Fruit fly (Drosophila melanogaster) whole organism, embryonic: ENCODE results near the gene ArfGAP3.

Experiments
- CG10147 ChIP-seq: fragments of 200-800 bp; sonication (Bioruptor generic); optimal IDR thresholded peaks from 2 replicates; lab custom pipeline; 2019; ENCODE audit warnings: missing biosample characterization, mild to moderate bottlenecking, missing genetic modification characterization, moderate library complexity
- CG1024 ChIP-seq: fragments of 200-800 bp; sonication (Bioruptor generic); IDR thresholded peaks from 2 replicates; pipeline ENCODE4 v1.3.6; 2022; ENCODE audit warnings: missing biosample characterization, missing genetic modification characterization
- CG11504 ChIP-seq: fragments of 200-800 bp; sonication (Bioruptor generic); optimal IDR thresholded peaks from 3 replicates; lab custom pipeline; 2019; ENCODE audit warnings: missing biosample characterization, mild to moderate bottlenecking, missing genetic modification characterization, moderate library complexity
- CG11695 ChIP-seq: fragments of 200-800 bp; sonication (Bioruptor generic); IDR thresholded peaks from 3 replicates; pipeline ENCODE4 v1.3.6; 2022; ENCODE audit warnings: missing biosample characterization, missing genetic modification characterization
- CG12071 ChIP-seq: fragments of 200-800 bp; sonication (Bioruptor generic); optimal IDR thresholded peaks from 3 replicates; lab custom pipeline; 2018; ENCODE audit warnings: missing biosample characterization, mild to moderate bottlenecking, missing genetic modification characterization
- CG12219 ChIP-seq: fragments of 200-800 bp; sonication (Bioruptor generic); optimal IDR thresholded peaks from 3 replicates; lab custom pipeline; 2018; ENCODE audit warnings: missing biosample characterization, mild to moderate bottlenecking, missing genetic modification characterization
- CG13287 ChIP-seq: fragments of 200-800 bp; sonication (Bioruptor generic); IDR thresholded peaks from 2 replicates; pipeline ENCODE4 v1.3.6; 2022; ENCODE audit warnings: missing biosample characterization, missing genetic modification characterization; ENCODE audit not compliant: partially characterized antibody
- CG13775 ChIP-seq: fragments of 200-800 bp; sonication (Bioruptor generic); optimal IDR thresholded peaks from 3 replicates; lab custom pipeline; 2017; ENCODE audit warnings: missing biosample characterization, mild to moderate bottlenecking, missing genetic modification characterization
- CG16813 ChIP-seq: fragments of 200-800 bp; sonication (Bioruptor generic); IDR thresholded peaks from 3 replicates; pipeline ENCODE4 v1.3.6; 2022; ENCODE audit warnings: missing biosample characterization, missing genetic modification characterization; ENCODE audit not compliant: partially characterized antibody
- CG16815 ChIP-seq: fragments of 200-800 bp; sonication (Bioruptor generic); optimal IDR thresholded peaks from 3 replicates; lab custom pipeline; 2017; ENCODE audit warnings: missing biosample characterization, mild to moderate bottlenecking, missing genetic modification characterization
- CG17328 ChIP-seq: fragments of 200-800 bp; sonication (Bioruptor generic); IDR thresholded peaks from 2 replicates; pipeline ENCODE4 v1.3.6; 2022; ENCODE audit warnings: missing biosample characterization, missing genetic modification characterization
- CG17359 ChIP-seq: fragments of 200-800 bp; sonication (Bioruptor generic); optimal IDR thresholded peaks from 3 replicates; lab custom pipeline; 2018; ENCODE audit warnings: missing biosample characterization, mild to moderate bottlenecking, missing genetic modification characterization, moderate library complexity
- CG2678 ChIP-seq: fragments of 200-800 bp; sonication (Bioruptor generic); optimal IDR thresholded peaks from 3 replicates; lab custom pipeline; 2019; ENCODE audit warnings: missing biosample characterization, mild to moderate bottlenecking, missing genetic modification characterization, moderate library complexity
- CG3838 ChIP-seq: fragments of 200-800 bp; sonication (Bioruptor generic); optimal IDR thresholded peaks from 3 replicates; lab custom pipeline; 2016; ENCODE audit warnings: missing biosample characterization, missing genetic modification characterization
- CG4820 ChIP-seq: fragments of 200-800 bp; sonication (Bioruptor generic); optimal IDR thresholded peaks from 3 replicates; lab custom pipeline; 2016; ENCODE audit warnings: missing biosample characterization, missing genetic modification characterization
- CG4854 ChIP-seq: fragments of 200-800 bp; sonication (Bioruptor generic); optimal IDR thresholded peaks from 2 replicates; lab custom pipeline; 2016; ENCODE audit warnings: missing biosample characterization, missing genetic modification characterization, inconsistent platforms
- CG8765 ChIP-seq: fragments of 200-800 bp; sonication (Bioruptor generic); IDR thresholded peaks from 2 replicates; pipeline ENCODE4 v1.3.6; 2022; ENCODE audit warnings: missing biosample characterization, missing genetic modification characterization
- Chrac-16 ChIP-seq: fragments of 200-800 bp; sonication (Bioruptor generic); optimal IDR thresholded peaks from 3 replicates; lab custom pipeline; 2016; ENCODE audit warnings: missing biosample characterization, missing genetic modification characterization
- CkIIα-i1 ChIP-seq: fragments of 200-800 bp; sonication (Bioruptor generic); IDR thresholded peaks from 2 replicates; pipeline ENCODE4 v1.3.6; 2022; ENCODE audit warnings: missing biosample characterization, missing genetic modification characterization
- CoRest ChIP-seq: fragments of 200-800 bp; sonication (Bioruptor generic); optimal IDR thresholded peaks from 3 replicates; lab custom pipeline; 2018; ENCODE audit warnings: missing biosample characterization, mild to moderate bottlenecking, missing genetic modification characterization, moderate library complexity
- Ets65A ChIP-seq: fragments of 200-800 bp; sonication (Bioruptor generic); peaks from one replicate; lab custom pipeline; 2016; ENCODE audit warnings: missing biosample characterization, missing genetic modification characterization
- HHEX ChIP-seq: fragments of 200-800 bp; sonication (Bioruptor generic); optimal IDR thresholded peaks from 3 replicates; lab custom pipeline; 2017; ENCODE audit warnings: missing biosample characterization, mild to moderate bottlenecking, missing genetic modification characterization, missing genetic modification reagents
- HLH3B ChIP-seq: fragments of 200-800 bp; sonication (Bioruptor generic); IDR thresholded peaks from 2 replicates; pipeline ENCODE4 v1.3.6; 2022; ENCODE audit warnings: missing biosample characterization, missing genetic modification characterization
- MTF-1 ChIP-seq: fragments of 200-800 bp; sonication (Bioruptor generic); optimal IDR thresholded peaks from 2 replicates; lab custom pipeline; 2018; ENCODE audit warnings: missing biosample characterization, mild to moderate bottlenecking, missing genetic modification characterization, borderline replicate concordance
- Oli ChIP-seq: fragments of 200-800 bp; sonication (Bioruptor generic); optimal IDR thresholded peaks from 2 replicates; lab custom pipeline; 2018; ENCODE audit warnings: missing biosample characterization, mild to moderate bottlenecking, missing genetic modification characterization, moderate library complexity
- Ptx1 ChIP-seq: fragments of 200-800 bp; sonication (Bioruptor generic); IDR thresholded peaks from 2 replicates; pipeline ENCODE4 v1.3.6; 2022; ENCODE audit warnings: missing biosample characterization, missing genetic modification characterization
- ara ChIP-seq: fragments of 200-800 bp; sonication (Bioruptor generic); IDR thresholded peaks from 2 replicates; pipeline ENCODE4 v1.3.6; 2022; ENCODE audit warnings: missing biosample characterization, missing genetic modification characterization
- az2 ChIP-seq: fragments of 200-800 bp; sonication (Bioruptor generic); optimal IDR thresholded peaks from 3 replicates; lab custom pipeline; 2016; ENCODE audit warnings: missing biosample characterization, missing genetic modification characterization
- cas ChIP-seq: fragments of 200-800 bp; sonication (Bioruptor generic); IDR thresholded peaks from 2 replicates; pipeline ENCODE4 v1.3.6; 2022; ENCODE audit warnings: missing biosample characterization, missing genetic modification characterization
- chn ChIP-seq: fragments of 200-800 bp; sonication (Bioruptor generic); optimal IDR thresholded peaks from 2 replicates; lab custom pipeline; 2016; ENCODE audit warnings: missing biosample characterization, missing genetic modification characterization
- ci ChIP-seq: fragments of 200-800 bp; sonication (Bioruptor generic); IDR thresholded peaks from 3 replicates; pipeline ENCODE4 v1.3.6; 2022; ENCODE audit warnings: missing biosample characterization, missing genetic modification characterization
- dmrt99B ChIP-seq: fragments of 200-800 bp; sonication (Bioruptor generic); optimal IDR thresholded peaks from 2 replicates; lab custom pipeline; 2018; ENCODE audit warnings: missing biosample characterization, mild to moderate bottlenecking, missing genetic modification characterization, moderate library complexity
- dpn ChIP-seq, 2 experiments: fragments of 200-800 bp; sonication (Bioruptor generic); optimal IDR thresholded peaks; 3 replicates each; lab custom pipeline; 2016; ENCODE audit warnings: missing biosample characterization in 2 of 2, missing genetic modification characterization in 2 of 2
- esg ChIP-seq: fragments of 200-800 bp; sonication (Bioruptor generic); conservative IDR thresholded peaks from 2 replicates; pipeline ENCODE4 v1.3.6; 2022; ENCODE audit warnings: missing biosample characterization, missing genetic modification characterization
- ewg ChIP-seq: fragments of 200-800 bp; sonication (Bioruptor generic); optimal IDR thresholded peaks from 3 replicates; lab custom pipeline; 2017; ENCODE audit warnings: mild to moderate bottlenecking, missing biosample characterization, missing genetic modification reagents, missing genetic modification characterization
- fd96Cb ChIP-seq: fragments of 200-800 bp; sonication (Bioruptor generic); optimal IDR thresholded peaks from 2 replicates; lab custom pipeline; 2018; ENCODE audit warnings: missing biosample characterization, mild to moderate bottlenecking, missing genetic modification characterization, moderate library complexity
- gro ChIP-seq: fragments of 200-800 bp; sonication (Bioruptor generic); optimal IDR thresholded peaks from 2 replicates; lab custom pipeline; 2016; ENCODE audit warnings: missing biosample characterization, missing genetic modification characterization
- kah ChIP-seq: fragments of 200-800 bp; sonication (Bioruptor generic); optimal IDR thresholded peaks from 2 replicates; lab custom pipeline; 2018; ENCODE audit warnings: missing biosample characterization, mild to moderate bottlenecking, missing genetic modification characterization
- lilli ChIP-seq: fragments of 200-800 bp; sonication (Bioruptor generic); optimal IDR thresholded peaks from 3 replicates; lab custom pipeline; 2016; ENCODE audit warnings: missing biosample characterization, missing genetic modification characterization
- maf-S ChIP-seq: fragments of 200-800 bp; sonication (Bioruptor generic); optimal IDR thresholded peaks from 2 replicates; lab custom pipeline; 2016; ENCODE audit warnings: missing biosample characterization, missing genetic modification characterization
- prd ChIP-seq, 3 experiments: fragments of >200 bp in 2 of 3; fragments of 200-800 bp in 1 of 3; sonication (Bioruptor generic) in 1 of 3; optimal IDR thresholded peaks in 2 of 3; IDR thresholded peaks in 1 of 3; 2 replicates in 2 of 3; 3 replicates in 1 of 3; pipeline versions ENCODE4 v1.3.6 to Lab custom; 2017 to 2022; ENCODE audit warnings: missing biosample characterization in 1 of 3, missing genetic modification characterization in 1 of 3
- pros ChIP-seq: fragments of 200-800 bp; sonication (Bioruptor generic); optimal IDR thresholded peaks from 3 replicates; lab custom pipeline; 2019; ENCODE audit warnings: missing biosample characterization, mild to moderate bottlenecking, missing genetic modification characterization, moderate library complexity
- sc ChIP-seq, 3 experiments: fragments of >200 bp in 2 of 3; fragments of 200-800 bp in 1 of 3; sonication (Bioruptor generic) in 1 of 3; optimal IDR thresholded peaks; 2 replicates in 2 of 3; 3 replicates in 1 of 3; lab custom pipeline; 2017; ENCODE audit warnings: mild to moderate bottlenecking in 1 of 3, missing biosample characterization in 1 of 3, missing genetic modification characterization in 1 of 3, missing genetic modification reagents in 1 of 3
- sens-2 ChIP-seq: fragments of 200-800 bp; sonication (Bioruptor generic); IDR thresholded peaks from 2 replicates; pipeline ENCODE4 v1.3.6; 2022; ENCODE audit warnings: missing biosample characterization, missing genetic modification characterization
- slp2 ChIP-seq: fragments of 200-800 bp; sonication (Bioruptor generic); optimal IDR thresholded peaks from 2 replicates; lab custom pipeline; 2016; ENCODE audit warnings: missing biosample characterization, missing genetic modification characterization
- so ChIP-seq: fragments of 200-800 bp; sonication (Bioruptor generic); IDR thresholded peaks from 3 replicates; pipeline ENCODE4 v1.3.6; 2022; ENCODE audit warnings: missing biosample characterization, missing genetic modification characterization
- sob ChIP-seq: fragments of 200-800 bp; sonication (Bioruptor generic); IDR thresholded peaks from 2 replicates; pipeline ENCODE4 v1.3.6; 2022; ENCODE audit warnings: missing biosample characterization, missing genetic modification characterization
- stc ChIP-seq: fragments of 200-800 bp; sonication (Bioruptor generic); IDR thresholded peaks from 2 replicates; pipeline ENCODE4 v1.3.6; 2022; ENCODE audit warnings: missing biosample characterization, missing genetic modification characterization
- vvl ChIP-seq: fragments of 200-800 bp; sonication (Bioruptor generic); IDR thresholded peaks from 2 replicates; pipeline ENCODE4 v1.3.6; 2022; ENCODE audit warnings: missing biosample characterization, missing genetic modification characterization

ArfGAP3 gene

dm6 chr3L:22665110-22665509 is 52.3 kb downstream of the ArfGAP3 start (continued):
- TF ChIP-seq stc (GFP tag; lab: Robert Waterston, UW) (peak; percentile 13; the same call in 1 of the 2 replicates), CG16813 (no peak), CG11504 (tag; lab: Kevin White, UChicago) (peak; percentile 53), HLH3B (GFP tag; lab: Robert Waterston, UW) (0 out of 2 replicates have a peak, but pooled peaks have one; percentile 17), CkIIα-i1 (GFP tag; lab: Robert Waterston, UW) (no peak), CG10147 (GFP tag; lab: Kevin White, UChicago) (no peak), MTF-1 (GFP tag; lab: Kevin White, UChicago) (no peak), prd (optimal IDR thresholded peaks at IDR 0.05; lab: Kevin White, UChicago) (no peak), prd (GFP tag; IDR thresholded peaks at IDR 0.05; lab: Robert Waterston, UW) (peak; percentile 72; the same call in 2 of the 3 replicates), CG13775 (peak; percentile 3), CG16815 (GFP tag; lab: Kevin White, UChicago) (peak; percentile 31), sc (optimal IDR thresholded peaks at IDR 0.05; lab: Kevin White, UChicago) (no peak), sc (GFP tag; optimal IDR thresholded peaks at IDR 0.05; lab: Kevin White, UChicago) (peak; percentile 2), ewg (GFP tag; lab: Kevin White, UChicago) (peak; percentile 0), fd96Cb (tag; lab: Kevin White, UChicago) (peak; percentile 25), CG13287 (GFP tag; lab: Robert Waterston, UW) (no peak), CG2678 (peak; percentile 42), cas (GFP tag; lab: Robert Waterston, UW) (no peak), dpn (GFP tag; optimal IDR thresholded peaks at IDR 0.05; lab: Kevin White, UChicago) (no peak), Oli (peak; percentile 50), kah (GFP tag; lab: Kevin White, UChicago) (no peak), lilli (peak; percentile 22), chn (GFP tag; lab: Kevin White, UChicago) (peak; percentile 12), Chrac-16 (peak; percentile 18), CG8765 (peak; percentile 24; the same call in 1 of the 2 replicates), sens-2 (GFP tag; lab: Robert Waterston, UW) (0 out of 2 replicates have a peak, but pooled peaks have one; percentile 23), vvl (0 out of 2 replicates have a peak, but pooled peaks have one; percentile 32), sob (GFP tag; lab: Robert Waterston, UW) (no peak), HHEX (GFP tag; lab: Kevin White, UChicago) (peak; percentile 13), CG12219 (peak; percentile 33), CG12071 (GFP tag; lab: Kevin White, UChicago) (peak; percentile 7), CG4854 (GFP tag; lab: Kevin White, UChicago) (no peak), dmrt99B (tag; lab: Kevin White, UChicago) (peak; percentile 30), maf-S (GFP tag; lab: Kevin White, UChicago) (no peak), CoRest (peak; percentile 1), CG4820 (peak; percentile 37), so (GFP tag; lab: Robert Waterston, UW) (no peak), CG1024 (GFP tag; lab: Robert Waterston, UW) (0 out of 2 replicates have a peak, but pooled peaks have one; percentile 5), gro (GFP tag; lab: Kevin White, UChicago) (no peak), CG17328 (GFP tag; lab: Robert Waterston, UW) (peak; percentile 65), CG3838 (GFP tag; lab: Kevin White, UChicago) (no peak), slp2 (no peak), esg (GFP tag; lab: Robert Waterston, UW) (0 out of 2 replicates have a peak, but pooled peaks have one; percentile 13), az2 (GFP tag; lab: Kevin White, UChicago) (peak; percentile 33), Ets65A (peak; percentile 92), CG11695 (GFP tag; lab: Robert Waterston, UW) (no peak), CG17359 (peak; percentile 43), ci (GFP tag; lab: Robert Waterston, UW) (peak; percentile 61; the same call in 1 of the 3 replicates), Ptx1 (GFP tag; lab: Robert Waterston, UW) (peak; percentile 34; the same call in 1 of the 2 replicates), pros (GFP tag; lab: Kevin White, UChicago) (no peak), ara (0 out of 2 replicates have a peak, but pooled peaks have one; percentile 35)
